Worm (Caenorhabditis elegans) whole organism, L2 larva: ENCODE results near the gene asns-2.
"Not testable (repeated sequence)": the region's sequence is repeated elsewhere in the genome, so short reads cannot be mapped to it uniquely, and the experiment has no call there.

Source experiments
- R02D3.7 ChIP-seq: fragments of 150-350 bp; optimal IDR thresholded peaks from 2 replicates; lab custom pipeline; 2014; ENCODE audit warnings: missing biosample characterization, missing genetic modification characterization
- aly-2 ChIP-seq: fragments of 150-350 bp; optimal IDR thresholded peaks from 2 replicates; lab custom pipeline; 2014; ENCODE audit warnings: missing biosample characterization, missing genetic modification characterization
- elt-3 ChIP-seq: sonication (generic microtip); optimal IDR thresholded peaks from 2 replicates; lab custom pipeline; 2017; ENCODE audit warnings: missing biosample characterization, missing genetic modification characterization

DNA sequence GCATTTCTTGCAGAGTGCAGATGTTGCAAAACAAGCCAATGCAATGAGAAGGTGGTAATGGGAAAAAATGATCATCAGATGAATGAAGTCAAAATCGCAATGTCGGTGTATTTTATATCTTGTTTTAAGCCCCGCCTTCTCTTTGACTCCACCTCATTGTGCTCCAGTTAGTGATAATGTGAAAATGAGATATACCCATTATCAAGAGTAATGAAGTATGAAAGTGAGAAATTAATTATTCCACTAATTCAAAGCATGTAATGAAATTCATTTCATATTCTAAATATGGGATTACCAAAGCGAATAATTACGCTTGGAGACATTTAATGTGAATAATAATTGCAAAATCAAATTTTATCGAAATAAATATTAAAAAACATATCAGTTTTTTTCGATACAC is 18.9 kb downstream of the asns-2 start, which contains the start of gene M02D8.6:
- TF ChIP-seq elt-3; aly-2 (tag; lab: Kevin White, UChicago); R02D3.7 (tag; lab: Kevin White, UChicago): not testable (repeated sequence)
